Worm (Caenorhabditis elegans): ENCODE measurements around the gene F42A6.1.

ce11 chrIV:3373370-3373769, 18.5 kb downstream of the F42A6.1 start:
- TF ChIP-seq W03F9.2 (tag; optimal IDR thresholded peaks at IDR 0.05) (no peak), dao-5 (tag; optimal IDR thresholded peaks at IDR 0.05) (no peak)

Measured in whole organism, L4/young adult.